Worm (Caenorhabditis elegans): Measurements from ENCODE around the gene str-131.

DNA sequence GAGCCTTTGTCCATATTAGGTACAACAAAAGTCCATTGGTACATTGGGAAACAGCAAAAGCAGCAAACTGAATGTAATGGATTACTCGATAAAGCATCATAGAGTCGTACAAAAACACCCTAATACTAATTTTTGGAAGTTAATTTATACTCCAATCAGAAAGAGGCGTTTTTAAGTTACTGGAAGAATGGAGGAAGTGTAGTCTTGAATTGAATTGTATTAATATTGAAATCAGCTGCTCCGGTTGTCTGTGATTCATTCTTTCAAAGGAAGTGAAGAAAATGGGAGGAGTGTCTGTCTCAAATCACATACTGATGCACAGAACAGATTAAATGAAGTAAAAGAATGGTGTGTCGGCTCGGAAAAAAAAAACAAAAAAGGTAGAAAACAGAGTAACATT lies at the start of gene str-131:
- no peak for TF ChIP-seq unc-62 (GFP tag; optimal IDR thresholded peaks at IDR 0.05)
- TF ChIP-seq lin-39 (tag; optimal IDR thresholded peaks at IDR 0.05), result no peak
- no peak for TF ChIP-seq lin-13 (GFP tag; optimal IDR thresholded peaks at IDR 0.05)

All from whole organism, L2 larva.